Fruit fly (Drosophila melanogaster) S2 (cell line): Measurements from ENCODE around the gene CG45307.
A peak's percentile ranks its signal among the peaks of the same experiment; 100 is the strongest.

Experiments used
- CG8478 ChIP-seq: fragments of >200 bp; optimal IDR thresholded peaks from 2 replicates; lab custom pipeline; 2018
- CTCF ChIP-seq, 2 experiments: fragments of >200 bp; optimal IDR thresholded peaks; 2 replicates each; lab custom pipeline; 2018

DNA sequence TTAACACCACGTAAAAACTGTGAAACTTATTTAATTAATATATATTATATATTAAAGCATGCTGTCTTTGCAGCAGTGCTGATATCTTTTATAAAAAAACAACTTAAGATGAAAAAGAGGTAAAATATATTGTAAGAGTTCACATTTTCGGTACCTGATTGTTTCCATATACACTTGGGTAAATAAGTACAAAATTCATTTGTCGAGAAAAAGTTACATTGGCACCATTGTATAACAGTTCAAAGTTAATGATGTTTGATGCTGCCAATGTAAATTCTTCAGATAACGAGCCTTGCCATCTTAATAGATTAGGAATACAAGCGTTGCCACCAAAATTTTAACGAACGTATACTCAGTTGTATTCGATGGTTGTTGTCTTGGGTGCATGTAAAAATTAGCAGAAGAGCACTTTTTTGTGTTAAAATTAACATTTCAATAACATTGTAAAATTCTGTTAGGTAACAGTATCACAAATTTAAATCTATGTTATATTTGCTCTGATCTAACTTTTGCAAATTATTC lies 11.1 kb downstream of the CG45307 start:
- TF ChIP-seq CG8478 (lab: Kevin White, UChicago) (no peak), CTCF (optimal IDR thresholded peaks at IDR 0.05; lab: Kevin White, UChicago) (peak; percentile 77 to 81)
